Worm (Caenorhabditis elegans): ENCODE measurements around the gene nspe-4.

Gene nspe-4

DNA sequence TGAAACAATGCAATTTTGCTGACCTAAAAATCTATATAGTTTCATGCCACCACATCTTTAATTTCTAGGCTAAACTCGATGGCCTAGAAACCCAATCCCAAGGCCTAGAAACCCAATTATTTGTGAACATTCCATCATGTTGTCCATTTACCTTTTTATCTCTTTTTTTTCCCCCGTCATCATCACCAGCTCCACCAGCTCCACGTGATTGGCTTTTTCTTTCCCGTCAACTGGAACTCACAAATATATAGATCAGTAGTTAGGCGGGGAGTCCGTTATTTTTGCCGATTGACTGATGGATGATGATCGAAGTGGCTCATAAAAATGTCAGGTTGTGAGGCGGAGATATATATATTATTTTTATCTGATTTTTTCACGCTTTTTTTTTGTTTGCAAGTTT is 46.1 kb downstream of the nspe-4 start:
- TF ChIP-seq unc-62 (GFP tag; optimal IDR thresholded peaks at IDR 0.05) = no peak

ce11 chrII:12659676-12660371 is 47.5 kb downstream of the nspe-4 start:
- no peak for TF ChIP-seq unc-62 (GFP tag; optimal IDR thresholded peaks at IDR 0.05)

DNA sequence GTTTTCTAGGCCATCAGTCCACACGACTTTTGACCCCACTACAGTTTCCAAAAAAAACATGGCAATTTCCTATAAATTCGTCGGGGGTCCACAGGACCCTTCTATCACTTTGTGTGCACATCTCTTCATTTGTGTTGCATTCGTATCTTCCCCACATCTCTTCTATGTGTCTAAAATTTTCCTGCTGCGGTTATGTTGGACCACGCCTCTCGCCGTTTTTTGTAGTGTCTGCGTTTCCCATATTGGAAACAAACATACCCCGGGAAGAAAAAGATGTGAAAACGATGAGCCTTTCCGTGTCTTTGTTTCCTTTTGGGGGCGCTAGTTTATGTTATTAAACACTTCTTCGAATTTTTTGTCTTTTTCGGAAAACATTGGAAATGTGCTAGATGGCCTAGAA is 49.6 kb downstream of the nspe-4 start:
- TF ChIP-seq unc-62 (GFP tag; optimal IDR thresholded peaks at IDR 0.05) = no peak
